Fruit fly (Drosophila melanogaster): ENCODE data around the gene ND-B14.5A.
A peak's percentile ranks its signal among the peaks of the same experiment; 100 is the strongest.

ND-B14.5A gene

DNA sequence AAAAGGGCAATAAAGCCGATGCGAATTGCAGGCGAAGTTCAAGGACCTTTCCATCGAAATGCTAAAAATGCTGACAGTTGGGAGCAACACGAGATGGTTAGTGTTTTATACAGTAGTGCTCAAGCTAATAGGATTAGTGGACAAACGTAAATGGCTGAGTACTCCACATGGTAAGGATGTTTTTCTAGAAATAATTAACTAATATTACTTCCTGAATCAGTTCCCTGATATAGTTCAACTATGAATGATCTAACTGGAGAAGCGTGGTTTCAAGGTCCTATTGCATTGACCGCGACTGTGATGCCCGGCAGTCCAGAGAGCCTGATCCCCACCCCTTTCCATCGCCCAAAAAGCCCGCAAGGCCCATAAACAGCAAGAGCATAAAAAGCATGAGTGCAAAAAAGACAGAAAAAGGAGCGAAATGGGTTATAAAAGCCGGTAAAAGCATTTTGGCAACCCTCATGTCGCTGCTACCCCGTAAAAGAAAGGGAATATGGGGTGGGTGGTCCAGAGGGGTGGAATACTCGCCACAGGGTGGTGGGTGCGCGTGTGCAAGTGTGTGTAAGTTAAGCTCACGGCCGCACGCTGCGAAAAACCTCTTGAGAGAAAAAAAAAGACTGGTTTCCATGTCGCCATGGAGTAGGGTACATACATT, 38.0 kb upstream of the ND-B14.5A start (continued):
- TF ChIP-seq Xbp1 (GFP tag; optimal IDR thresholded peaks at IDR 0.05) (peak; percentile 68), Hmx (GFP tag; optimal IDR thresholded peaks at IDR 0.05) (no peak), Rfx (GFP tag; IDR thresholded peaks at IDR 0.05) (peak; percentile 39), emc (GFP tag; optimal IDR thresholded peaks at IDR 0.05) (peak; percentile 11), Dek (tag; optimal IDR thresholded peaks at IDR 0.05) (peak; percentile 42), corto (GFP tag; optimal IDR thresholded peaks at IDR 0.05) (peak; percentile 63), nom (GFP tag; optimal IDR thresholded peaks at IDR 0.05) (peak; percentile 16), CG8089 (GFP tag; optimal IDR thresholded peaks at IDR 0.05) (peak; percentile 15), CG18764 (GFP tag; optimal IDR thresholded peaks at IDR 0.05) (peak; percentile 28), CG1602 (GFP tag; optimal IDR thresholded peaks at IDR 0.05) (peak; percentile 61), Meics (GFP tag; optimal IDR thresholded peaks at IDR 0.05) (peak; percentile 67), CG15073 (GFP tag; optimal IDR thresholded peaks at IDR 0.05) (peak; percentile 51), Dll (GFP tag; IDR thresholded peaks at IDR 0.05; ENCODE audit: partially characterized antibody) (no peak), CG32767 (GFP tag; IDR thresholded peaks at IDR 0.05) (peak; percentile 50; the same call in 1 of the 2 replicates), chn (GFP tag; optimal IDR thresholded peaks at IDR 0.05) (peak; percentile 72), br (optimal IDR thresholded peaks at IDR 0.05) (no peak), CG4328 (GFP tag; optimal IDR thresholded peaks at IDR 0.05) (peak; percentile 6), luna (GFP tag; optimal IDR thresholded peaks at IDR 0.05) (peak; percentile 27), lilli (GFP tag; optimal IDR thresholded peaks at IDR 0.05) (peak; percentile 61), Trl (optimal IDR thresholded peaks at IDR 0.05) (no peak), Trl (GFP tag; optimal IDR thresholded peaks at IDR 0.05) (peak; percentile 43), CG6791 (GFP tag; IDR thresholded peaks at IDR 0.05; ENCODE audit: partially characterized antibody) (no peak), CG43689 (GFP tag; IDR thresholded peaks at IDR 0.05) (no peak), dan (GFP tag; IDR thresholded peaks at IDR 0.05) (0 out of 2 replicates have a peak, but pooled peaks have one; percentile 28), CG12659 (GFP tag; optimal IDR thresholded peaks at IDR 0.05) (peak; percentile 56), Med (GFP tag) (peak; percentile 90), CG18011 (GFP tag; optimal IDR thresholded peaks at IDR 0.05) (no peak), CG7987 (GFP tag; optimal IDR thresholded peaks at IDR 0.05) (no peak), gsb (GFP tag; IDR thresholded peaks at IDR 0.05) (peak; percentile 18; the same call in 1 of the 2 replicates), CG31365 (tag; optimal IDR thresholded peaks at IDR 0.05) (peak; percentile 23), CG17829 (tag; optimal IDR thresholded peaks at IDR 0.05) (peak; percentile 64), CG13624 (GFP tag; optimal IDR thresholded peaks at IDR 0.05) (peak; percentile 28), H2.0 (GFP tag; IDR thresholded peaks at IDR 0.05) (peak; percentile 66), CG32772 (GFP tag; IDR thresholded peaks at IDR 0.05) (no peak), trem (tag; optimal IDR thresholded peaks at IDR 0.05) (peak; percentile 59), Atf3 (GFP tag; optimal IDR thresholded peaks at IDR 0.05) (peak; percentile 12), Atf-2 (GFP tag; optimal IDR thresholded peaks at IDR 0.05) (peak; percentile 54), kay (GFP tag; optimal IDR thresholded peaks at IDR 0.05) (peak; percentile 12), fu2 (GFP tag; optimal IDR thresholded peaks at IDR 0.05) (peak; percentile 35), ATbp (GFP tag; optimal IDR thresholded peaks at IDR 0.05) (peak; percentile 74), mld (GFP tag; IDR thresholded peaks at IDR 0.05; ENCODE audit: partially characterized antibody) (no peak), C15 (GFP tag; IDR thresholded peaks at IDR 0.05) (no peak), CG10462 (GFP tag; optimal IDR thresholded peaks at IDR 0.05) (peak; percentile 32), al (GFP tag; IDR thresholded peaks at IDR 0.05) (no peak), org-1 (GFP tag; optimal IDR thresholded peaks at IDR 0.05) (peak; percentile 51), Poxn (GFP tag; IDR thresholded peaks at IDR 0.05) (no peak), sqz (GFP tag; optimal IDR thresholded peaks at IDR 0.05) (no peak), tx (GFP tag; optimal IDR thresholded peaks at IDR 0.05) (peak; percentile 42), CG9817 (tag; optimal IDR thresholded peaks at IDR 0.05) (peak; percentile 56), NFAT (GFP tag; IDR thresholded peaks at IDR 0.05) (no peak), YL-1 (GFP tag; optimal IDR thresholded peaks at IDR 0.05) (no peak)
